Worm (Caenorhabditis elegans): ENCODE results near the gene clec-222.

DNA sequence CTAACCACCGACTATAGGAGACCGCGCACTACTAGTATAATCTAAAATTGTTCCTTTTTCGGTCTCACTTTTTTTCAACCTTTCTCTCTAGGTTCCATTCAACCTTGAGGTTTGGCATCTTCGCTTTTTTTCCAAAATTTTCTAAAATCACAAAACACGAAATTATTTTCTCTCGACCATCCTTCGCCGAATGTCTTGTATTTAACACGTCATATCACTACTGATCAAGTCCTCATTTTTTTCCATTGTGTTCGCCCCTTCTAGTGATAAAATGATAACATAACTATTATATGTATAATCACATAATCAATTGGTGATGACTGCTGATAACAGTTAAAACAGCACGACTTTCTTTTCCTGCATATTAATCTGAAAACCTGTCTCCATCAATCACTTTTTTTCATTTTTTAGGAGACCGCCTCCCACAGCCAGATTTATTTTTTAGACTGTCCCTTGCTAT lies 39.9 kb downstream of the clec-222 start, which contains the start of gene T03F7.7:
- TF ChIP-seq tra-4 (tag; optimal IDR thresholded peaks at IDR 0.05) = no peak
- TF ChIP-seq ceh-13 (GFP tag; optimal IDR thresholded peaks at IDR 0.05) = no peak
- TF ChIP-seq F13C5.2 (tag; optimal IDR thresholded peaks at IDR 0.05) = no peak

Data from whole organism, early embryonic.